Fruit fly (Drosophila melanogaster) whole organism, embryonic: ENCODE measurements around the gene lgs.

Experiments
- Antp ChIP-seq: fragments of 200-800 bp; sonication (Bioruptor generic); optimal IDR thresholded peaks from 3 replicates; lab custom pipeline; 2016; ENCODE audit warnings: missing biosample characterization, missing genetic modification characterization
- Awh ChIP-seq: fragments of 200-800 bp; sonication (Bioruptor generic); IDR thresholded peaks from 2 replicates; pipeline ENCODE4, ENCODE4 v1.3.6; 2022; ENCODE audit warnings: missing biosample characterization, missing genetic modification characterization
- CG1024 ChIP-seq: fragments of 200-800 bp; sonication (Bioruptor generic); IDR thresholded peaks from 2 replicates; pipeline ENCODE4 v1.3.6; 2022; ENCODE audit warnings: missing biosample characterization, missing genetic modification characterization
- CG10366 ChIP-seq: fragments of 200-800 bp; sonication (Bioruptor generic); IDR thresholded peaks from 2 replicates; pipeline ENCODE4 v1.3.6; 2022; ENCODE audit warnings: missing biosample characterization, missing genetic modification characterization
- CG11560 ChIP-seq: fragments of 200-800 bp; sonication (Bioruptor generic); IDR thresholded peaks from 3 replicates; pipeline ENCODE4 v1.3.6; 2022; ENCODE audit warnings: missing biosample characterization, missing genetic modification characterization
- CG12155 ChIP-seq: fragments of 200-800 bp; sonication (Bioruptor generic); optimal IDR thresholded peaks from 3 replicates; lab custom pipeline; 2016; ENCODE audit warnings: missing biosample characterization, missing genetic modification characterization
- CG13123 ChIP-seq: fragments of 200-800 bp; sonication (Bioruptor generic); optimal IDR thresholded peaks from 2 replicates; lab custom pipeline; 2016; ENCODE audit warnings: missing biosample characterization, missing genetic modification characterization
- CG14860 ChIP-seq: fragments of 200-800 bp; sonication (Bioruptor generic); IDR thresholded peaks from 3 replicates; pipeline ENCODE4 v1.3.6; 2022; ENCODE audit warnings: missing biosample characterization, missing genetic modification characterization; ENCODE audit not compliant: partially characterized antibody
- CG1647 ChIP-seq: fragments of 200-800 bp; sonication (Bioruptor generic); optimal IDR thresholded peaks from 3 replicates; lab custom pipeline; 2016; ENCODE audit warnings: missing biosample characterization, missing genetic modification characterization
- CG16813 ChIP-seq: fragments of 200-800 bp; sonication (Bioruptor generic); IDR thresholded peaks from 3 replicates; pipeline ENCODE4 v1.3.6; 2022; ENCODE audit warnings: missing biosample characterization, missing genetic modification characterization; ENCODE audit not compliant: partially characterized antibody
- CG3065 ChIP-seq: fragments of 200-800 bp; sonication (Bioruptor generic); optimal IDR thresholded peaks from 2 replicates; lab custom pipeline; 2016; ENCODE audit warnings: missing biosample characterization, missing genetic modification characterization
- CG4328 ChIP-seq: fragments of 200-800 bp; sonication (Bioruptor generic); optimal IDR thresholded peaks from 3 replicates; lab custom pipeline; 2017; ENCODE audit warnings: missing biosample characterization, missing genetic modification reagents, missing genetic modification characterization
- CG6254 ChIP-seq: fragments of 200-800 bp; sonication (Bioruptor generic); optimal IDR thresholded peaks from 3 replicates; lab custom pipeline; 2017; ENCODE audit warnings: mild to moderate bottlenecking, missing biosample characterization, missing genetic modification reagents, missing genetic modification characterization
- CG6854 ChIP-seq: fragments of 200-800 bp; sonication (Bioruptor generic); optimal IDR thresholded peaks from 3 replicates; lab custom pipeline; 2017; ENCODE audit warnings: missing biosample characterization, mild to moderate bottlenecking, missing genetic modification characterization
- CG9215 ChIP-seq: fragments of 200-800 bp; sonication (Bioruptor generic); IDR thresholded peaks from 2 replicates; pipeline ENCODE4 v1.3.6; 2022; ENCODE audit warnings: missing biosample characterization, missing genetic modification characterization
- CG9932 ChIP-seq: fragments of 200-800 bp; sonication (Bioruptor generic); IDR thresholded peaks from 2 replicates; pipeline ENCODE4 v1.3.6; 2022; ENCODE audit warnings: missing biosample characterization, missing genetic modification characterization
- CHES-1-like ChIP-seq: fragments of 200-800 bp; sonication (Bioruptor generic); optimal IDR thresholded peaks from 2 replicates; lab custom pipeline; 2016; ENCODE audit warnings: missing biosample characterization, missing genetic modification characterization
- E2f1 ChIP-seq: fragments of 200-800 bp; sonication (Bioruptor generic); IDR thresholded peaks from 2 replicates; pipeline ENCODE4 v1.3.6; 2022; ENCODE audit warnings: missing biosample characterization, missing genetic modification characterization
- Fer3 ChIP-seq: fragments of 200-800 bp; sonication (Bioruptor generic); optimal IDR thresholded peaks from 2 replicates; lab custom pipeline; 2018; ENCODE audit warnings: missing biosample characterization, mild to moderate bottlenecking, missing genetic modification characterization, moderate library complexity
- NK7.1 ChIP-seq: fragments of 200-800 bp; sonication (Bioruptor generic); optimal IDR thresholded peaks from 3 replicates; lab custom pipeline; 2016; ENCODE audit warnings: missing biosample characterization, missing genetic modification characterization
- Poxn ChIP-seq: fragments of 200-800 bp; sonication (Bioruptor generic); IDR thresholded peaks from 2 replicates; pipeline ENCODE4 v1.3.6; 2022; ENCODE audit warnings: missing biosample characterization, missing genetic modification characterization
- Sox100B ChIP-seq: fragments of 200-800 bp; sonication (Bioruptor generic); optimal IDR thresholded peaks from 3 replicates; lab custom pipeline; 2018; ENCODE audit warnings: missing biosample characterization, mild to moderate bottlenecking, missing genetic modification characterization
- Ssrp ChIP-seq: fragments of 200-800 bp; sonication (Bioruptor generic); optimal IDR thresholded peaks from 2 replicates; lab custom pipeline; 2018; ENCODE audit warnings: missing biosample characterization, mild to moderate bottlenecking, missing genetic modification characterization, moderate library complexity
- Taf1 ChIP-seq: fragments of 200-800 bp; sonication (Bioruptor generic); IDR thresholded peaks from 2 replicates; pipeline ENCODE4 v1.3.6; 2022; ENCODE audit warnings: missing biosample characterization, missing genetic modification characterization
- Tbp ChIP-seq: fragments of >200 bp; optimal IDR thresholded peaks from 2 replicates; lab custom pipeline; 2018; ENCODE audit warnings: missing biosample characterization, missing genetic modification characterization
- ab ChIP-seq: fragments of 200-800 bp; sonication (Bioruptor generic); optimal IDR thresholded peaks from 2 replicates; lab custom pipeline; 2016; ENCODE audit warnings: missing biosample characterization, missing genetic modification characterization
- amos ChIP-seq: fragments of 200-800 bp; sonication (Bioruptor generic); IDR thresholded peaks from 2 replicates; pipeline ENCODE4 v1.3.6; 2022; ENCODE audit warnings: missing biosample characterization, missing genetic modification characterization; ENCODE audit not compliant: partially characterized antibody
- aop ChIP-seq: fragments of 200-800 bp; sonication (Bioruptor generic); IDR thresholded peaks from 2 replicates; pipeline ENCODE4 v1.3.6; 2022; ENCODE audit warnings: missing biosample characterization, missing genetic modification characterization
- ara ChIP-seq: fragments of 200-800 bp; sonication (Bioruptor generic); IDR thresholded peaks from 2 replicates; pipeline ENCODE4 v1.3.6; 2022; ENCODE audit warnings: missing biosample characterization, missing genetic modification characterization
- bbx ChIP-seq: fragments of 200-800 bp; sonication (Bioruptor generic); IDR thresholded peaks from 2 replicates; pipeline ENCODE4 v1.3.6; 2022; ENCODE audit warnings: missing biosample characterization, missing genetic modification characterization; ENCODE audit not compliant: partially characterized antibody
- bsh ChIP-seq, 2 experiments: fragments of 200-800 bp; sonication (Bioruptor generic); optimal IDR thresholded peaks; 2 replicates each; lab custom pipeline; 2017 to 2018; ENCODE audit warnings: mild to moderate bottlenecking in 2 of 2, missing biosample characterization in 2 of 2, missing genetic modification characterization in 2 of 2, moderate library complexity in 1 of 2
- corto ChIP-seq: fragments of 200-800 bp; sonication (Bioruptor generic); optimal IDR thresholded peaks from 2 replicates; lab custom pipeline; 2016; ENCODE audit warnings: missing biosample characterization, mild to moderate bottlenecking, missing genetic modification characterization, moderate library complexity
- cwo ChIP-seq: fragments of 200-800 bp; sonication (Bioruptor generic); optimal IDR thresholded peaks from 3 replicates; lab custom pipeline; 2017; ENCODE audit warnings: missing biosample characterization, missing genetic modification characterization, mild to moderate bottlenecking, moderate library complexity, missing genetic modification reagents
- dan ChIP-seq: fragments of 200-800 bp; sonication (Bioruptor generic); IDR thresholded peaks from 2 replicates; pipeline ENCODE4 v1.3.6; 2022; ENCODE audit warnings: missing biosample characterization, missing genetic modification characterization
- disco-r ChIP-seq: fragments of 200-800 bp; sonication (Bioruptor generic); optimal IDR thresholded peaks from 2 replicates; lab custom pipeline; 2016; ENCODE audit warnings: missing biosample characterization, missing genetic modification characterization
- dmrt11E ChIP-seq: fragments of 200-800 bp; sonication (Bioruptor generic); optimal IDR thresholded peaks from 3 replicates; lab custom pipeline; 2018; ENCODE audit warnings: missing biosample characterization, mild to moderate bottlenecking, missing genetic modification characterization, moderate library complexity
- emc ChIP-seq: fragments of 200-800 bp; sonication (Bioruptor generic); optimal IDR thresholded peaks from 2 replicates; lab custom pipeline; 2016; ENCODE audit warnings: missing biosample characterization, missing genetic modification characterization
- ems ChIP-seq: fragments of 200-800 bp; sonication (Bioruptor generic); optimal IDR thresholded peaks from 3 replicates; lab custom pipeline; 2016; ENCODE audit warnings: missing biosample characterization, missing genetic modification characterization
- eyg ChIP-seq: fragments of 200-800 bp; sonication (Bioruptor generic); optimal IDR thresholded peaks from 3 replicates; lab custom pipeline; 2016; ENCODE audit warnings: missing biosample characterization, missing genetic modification characterization
- gt ChIP-seq: fragments of 200-800 bp; sonication (Bioruptor generic); IDR thresholded peaks from 2 replicates; pipeline ENCODE4 v1.3.6; 2022; ENCODE audit warnings: missing biosample characterization, missing genetic modification characterization
- h ChIP-seq: fragments of >200 bp; optimal IDR thresholded peaks from 2 replicates; lab custom pipeline; 2017
- lbe ChIP-seq: fragments of 200-800 bp; sonication (Bioruptor generic); optimal IDR thresholded peaks from 2 replicates; lab custom pipeline; 2016; ENCODE audit warnings: missing biosample characterization, mild to moderate bottlenecking, missing genetic modification characterization
- pum ChIP-seq: fragments of 200-800 bp; sonication (Bioruptor generic); optimal IDR thresholded peaks from 2 replicates; lab custom pipeline; 2016; ENCODE audit warnings: missing biosample characterization, missing genetic modification characterization
- salm ChIP-seq: fragments of 200-800 bp; sonication (Bioruptor generic); optimal IDR thresholded peaks from 2 replicates; lab custom pipeline; 2018; ENCODE audit warnings: missing biosample characterization, mild to moderate bottlenecking, missing genetic modification characterization
- sd ChIP-seq: fragments of 200-800 bp; sonication (Bioruptor generic); optimal IDR thresholded peaks from 3 replicates; lab custom pipeline; 2018; ENCODE audit warnings: missing biosample characterization, mild to moderate bottlenecking, missing genetic modification characterization, moderate library complexity
- sr ChIP-seq: fragments of 200-800 bp; sonication (Bioruptor generic); IDR thresholded peaks from 3 replicates; pipeline ENCODE4 v1.3.6; 2022; ENCODE audit warnings: missing biosample characterization, missing genetic modification characterization
- tio ChIP-seq: fragments of 200-800 bp; sonication (Bioruptor generic); optimal IDR thresholded peaks from 2 replicates; lab custom pipeline; 2017; ENCODE audit warnings: missing biosample characterization, missing genetic modification characterization, inconsistent platforms
- ttk ChIP-seq: fragments of 200-800 bp; sonication (Bioruptor generic); IDR thresholded peaks from 2 replicates; pipeline ENCODE4 v2.1.2; 2022; ENCODE audit warnings: missing biosample characterization, missing genetic modification characterization
- zen ChIP-seq: fragments of 200-800 bp; sonication (Bioruptor generic); optimal IDR thresholded peaks from 3 replicates; lab custom pipeline; 2018; ENCODE audit warnings: missing biosample characterization, mild to moderate bottlenecking, missing genetic modification characterization, moderate library complexity
- zen2 ChIP-seq: fragments of 200-800 bp; sonication (Bioruptor generic); IDR thresholded peaks from 3 replicates; pipeline ENCODE4 v1.3.6; 2022; ENCODE audit warnings: missing biosample characterization, missing genetic modification characterization; ENCODE audit not compliant: partially characterized antibody

Gene lgs

DNA sequence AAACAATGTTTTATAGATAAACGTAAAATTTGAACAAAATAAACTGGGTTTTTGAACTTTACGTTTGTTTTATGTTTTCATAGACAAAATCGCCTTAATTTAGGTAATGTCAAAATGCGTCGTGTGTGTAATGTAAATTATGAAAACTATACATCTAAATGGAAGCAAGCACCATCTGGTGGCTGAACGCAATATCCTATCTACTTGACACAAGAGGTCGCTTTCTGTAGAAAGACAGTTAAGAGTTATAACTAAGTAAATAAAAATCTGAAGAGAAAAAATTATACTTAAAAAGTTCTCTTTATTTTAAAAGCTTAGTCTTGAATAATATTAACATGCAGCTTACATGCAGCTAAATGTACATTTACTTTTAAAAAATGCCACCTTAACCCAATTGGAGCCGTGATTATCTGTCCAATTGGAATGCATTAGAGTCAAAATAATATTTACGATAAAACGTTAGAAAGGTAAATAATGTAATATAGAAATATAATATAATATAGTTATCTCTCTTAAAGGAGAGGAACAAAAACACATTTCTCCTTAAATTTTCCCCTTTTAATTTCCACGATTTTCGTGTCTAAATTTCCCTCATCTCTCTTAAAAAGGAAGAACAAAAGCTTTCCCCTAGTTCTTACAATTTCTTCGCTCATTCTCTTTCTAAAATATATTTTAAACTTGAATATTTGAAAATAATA is 18.9 kb downstream of the lgs start (continued):
- TF ChIP-seq salm (tag; lab: Kevin White, UChicago) (peak; percentile 69), Antp (GFP tag; lab: Kevin White, UChicago) (peak; percentile 93), Poxn (0 out of 2 replicates have a peak, but pooled peaks have one; percentile 20), CG1647 (peak; percentile 90), ems (peak; percentile 82), dmrt11E (peak; percentile 83), CG9932 (GFP tag; lab: Robert Waterston, UW) (no peak; the same call in 1 of the 2 replicates), sd (no peak), zen (peak; percentile 95), amos (peak; percentile 77), ttk (GFP tag; lab: Robert Waterston, UW) (no peak; the same call in 1 of the 2 replicates), corto (GFP tag; lab: Kevin White, UChicago) (no peak), aop (GFP tag; lab: Robert Waterston, UW) (no peak), cwo (GFP tag; lab: Kevin White, UChicago) (no peak), bsh (GFP tag; optimal IDR thresholded peaks at IDR 0.05; lab: Kevin White, UChicago) (peak; percentile 27 to 91), dan (GFP tag; lab: Robert Waterston, UW) (no peak), emc (GFP tag; lab: Kevin White, UChicago) (peak; percentile 89), lbe (GFP tag; lab: Kevin White, UChicago) (peak; percentile 27), bbx (GFP tag; lab: Robert Waterston, UW) (peak; percentile 75), ara (GFP tag; lab: Robert Waterston, UW) (no peak), CG1024 (GFP tag; lab: Robert Waterston, UW) (peak; percentile 91; the same call in 1 of the 2 replicates), CG6854 (GFP tag; lab: Kevin White, UChicago) (peak; percentile 91), CG13123 (GFP tag; lab: Kevin White, UChicago) (peak; percentile 77), Tbp (GFP tag; lab: Kevin White, UChicago) (no peak), sr (GFP tag; lab: Robert Waterston, UW) (no peak), eyg (GFP tag; lab: Kevin White, UChicago) (peak; percentile 94), Fer3 (tag; lab: Kevin White, UChicago) (peak; percentile 94), NK7.1 (peak; percentile 88), ab (GFP tag; lab: Kevin White, UChicago) (peak; percentile 69), Taf1 (0 out of 2 replicates have a peak, but pooled peaks have one; percentile 56), E2f1 (peak; percentile 89), pum (peak; percentile 95), tio (GFP tag; lab: Kevin White, UChicago) (peak; percentile 84), CHES-1-like (GFP tag; lab: Kevin White, UChicago) (peak; percentile 90), gt (GFP tag; lab: Robert Waterston, UW) (no peak), disco-r (GFP tag; lab: Kevin White, UChicago) (peak; percentile 93), Ssrp (no peak), Sox100B (GFP tag; lab: Kevin White, UChicago) (peak; percentile 84), CG4328 (peak; percentile 82), CG10366 (GFP tag; lab: Robert Waterston, UW) (peak; percentile 88), CG16813 (GFP tag; lab: Robert Waterston, UW) (peak; percentile 68; the same call in 2 of the 3 replicates), h (lab: Kevin White, UChicago) (no peak), CG9215 (GFP tag; lab: Robert Waterston, UW) (no peak), CG11560 (tag; lab: Robert Waterston, UW) (no peak), CG14860 (GFP tag; lab: Robert Waterston, UW) (no peak; the same call in 2 of the 3 replicates), CG12155 (peak; percentile 77), CG3065 (GFP tag; lab: Kevin White, UChicago) (peak; percentile 74), CG6254 (peak; percentile 89), zen2 (GFP tag; lab: Robert Waterston, UW) (no peak), Awh (GFP tag; lab: Robert Waterston, UW) (no peak)
